Fruit fly (Drosophila melanogaster) whole organism, embryonic: ENCODE measurements around the gene RabGGTa.
A peak's percentile ranks its signal among the peaks of the same experiment; 100 is the strongest.

Experiments used
- Aef1 ChIP-seq: fragments of 200-800 bp; sonication (Bioruptor generic); IDR thresholded peaks from 3 replicates; pipeline ENCODE4 v1.3.6; 2022; ENCODE audit warnings: missing biosample characterization, missing genetic modification characterization
- CG10274 ChIP-seq: fragments of 200-800 bp; sonication (Bioruptor generic); optimal IDR thresholded peaks from 3 replicates; lab custom pipeline; 2017; ENCODE audit warnings: missing biosample characterization, mild to moderate bottlenecking, missing genetic modification characterization
- CG10654 ChIP-seq: fragments of 200-800 bp; sonication (Bioruptor generic); optimal IDR thresholded peaks from 2 replicates; lab custom pipeline; 2016; ENCODE audit warnings: missing biosample characterization, missing genetic modification characterization
- CG11695 ChIP-seq: fragments of 200-800 bp; sonication (Bioruptor generic); IDR thresholded peaks from 3 replicates; pipeline ENCODE4 v1.3.6; 2022; ENCODE audit warnings: missing biosample characterization, missing genetic modification characterization
- CG11723 ChIP-seq: fragments of 200-800 bp; sonication (Bioruptor generic); optimal IDR thresholded peaks from 2 replicates; lab custom pipeline; 2017; ENCODE audit warnings: missing biosample characterization, mild to moderate bottlenecking, missing genetic modification characterization
- CG13296 ChIP-seq: fragments of 200-800 bp; sonication (Bioruptor generic); optimal IDR thresholded peaks from 3 replicates; lab custom pipeline; 2018; ENCODE audit warnings: missing biosample characterization, mild to moderate bottlenecking, missing genetic modification characterization
- CG3065 ChIP-seq: fragments of 200-800 bp; sonication (Bioruptor generic); optimal IDR thresholded peaks from 2 replicates; lab custom pipeline; 2016; ENCODE audit warnings: missing biosample characterization, missing genetic modification characterization
- CG4707 ChIP-seq: fragments of 200-800 bp; sonication (Bioruptor generic); optimal IDR thresholded peaks from 2 replicates; lab custom pipeline; 2018; ENCODE audit warnings: missing biosample characterization, mild to moderate bottlenecking, missing genetic modification characterization, moderate library complexity
- CG5245 ChIP-seq: fragments of 200-800 bp; sonication (Bioruptor generic); optimal IDR thresholded peaks from 3 replicates; lab custom pipeline; 2016; ENCODE audit warnings: missing biosample characterization, missing genetic modification characterization
- CG6791 ChIP-seq: fragments of 200-800 bp; sonication (Bioruptor generic); IDR thresholded peaks from 3 replicates; pipeline ENCODE4 v1.3.6; 2022; ENCODE audit warnings: missing biosample characterization, missing genetic modification characterization; ENCODE audit not compliant: partially characterized antibody
- CG7839 ChIP-seq: fragments of 200-800 bp; sonication (Bioruptor generic); optimal IDR thresholded peaks from 3 replicates; lab custom pipeline; 2018; ENCODE audit warnings: missing biosample characterization, mild to moderate bottlenecking, missing genetic modification characterization, moderate library complexity
- CG7928 ChIP-seq: fragments of 200-800 bp; sonication (Bioruptor generic); optimal IDR thresholded peaks from 2 replicates; lab custom pipeline; 2017; ENCODE audit warnings: missing biosample characterization, mild to moderate bottlenecking, missing genetic modification characterization
- CG8290 ChIP-seq, 3 experiments: fragments of 200-800 bp; sonication (Bioruptor generic); optimal IDR thresholded peaks; 2 replicates each; lab custom pipeline; 2016 to 2019; ENCODE audit warnings: missing biosample characterization in 3 of 3, missing genetic modification characterization in 3 of 3, mild to moderate bottlenecking in 2 of 3, moderate library complexity in 1 of 3
- CG8765 ChIP-seq: fragments of 200-800 bp; sonication (Bioruptor generic); IDR thresholded peaks from 2 replicates; pipeline ENCODE4 v1.3.6; 2022; ENCODE audit warnings: missing biosample characterization, missing genetic modification characterization
- CG9876 ChIP-seq: fragments of 200-800 bp; sonication (Bioruptor generic); optimal IDR thresholded peaks from 2 replicates; lab custom pipeline; 2016; ENCODE audit warnings: missing biosample characterization, missing genetic modification characterization
- CG9932 ChIP-seq: fragments of 200-800 bp; sonication (Bioruptor generic); IDR thresholded peaks from 2 replicates; pipeline ENCODE4 v1.3.6; 2022; ENCODE audit warnings: missing biosample characterization, missing genetic modification characterization
- D19A ChIP-seq: fragments of 200-800 bp; optimal IDR thresholded peaks from 3 replicates; lab custom pipeline; 2019; ENCODE audit warnings: missing biosample characterization, mild to moderate bottlenecking, missing genetic modification characterization, moderate library complexity
- D19B ChIP-seq: fragments of 200-800 bp; sonication (Bioruptor generic); optimal IDR thresholded peaks from 2 replicates; lab custom pipeline; 2017; ENCODE audit warnings: missing biosample characterization, mild to moderate bottlenecking, missing genetic modification characterization
- Ets65A ChIP-seq: fragments of 200-800 bp; sonication (Bioruptor generic); peaks from one replicate; lab custom pipeline; 2016; ENCODE audit warnings: missing biosample characterization, missing genetic modification characterization
- GATAe ChIP-seq: fragments of 200-800 bp; sonication (Bioruptor generic); conservative IDR thresholded peaks from 2 replicates; pipeline ENCODE4 v1.3.6; 2022; ENCODE audit warnings: missing biosample characterization, missing genetic modification characterization
- Gug ChIP-seq: fragments of 200-800 bp; sonication (Bioruptor generic); IDR thresholded peaks from 4 replicates; pipeline ENCODE4 v1.3.6; 2022; ENCODE audit warnings: missing biosample characterization, missing genetic modification characterization
- H15 ChIP-seq: fragments of 200-800 bp; sonication (Bioruptor generic); IDR thresholded peaks from 3 replicates; pipeline ENCODE4 v1.3.6; 2022; ENCODE audit warnings: missing biosample characterization, missing genetic modification characterization
- Hand ChIP-seq: fragments of 200-800 bp; sonication (Bioruptor generic); optimal IDR thresholded peaks from 2 replicates; lab custom pipeline; 2017; ENCODE audit warnings: mild to moderate bottlenecking, missing biosample characterization, missing genetic modification reagents, missing genetic modification characterization
- HmgZ ChIP-seq: fragments of 200-800 bp; sonication (Bioruptor generic); optimal IDR thresholded peaks from 2 replicates; lab custom pipeline; 2018; ENCODE audit warnings: missing biosample characterization, mild to moderate bottlenecking, missing genetic modification characterization
- Lpt ChIP-seq: fragments of >200 bp; optimal IDR thresholded peaks from 2 replicates; lab custom pipeline; 2018; ENCODE audit warnings: missing biosample characterization, missing genetic modification characterization
- Med ChIP-seq: fragments of 200-800 bp; sonication (Bioruptor generic); peaks from one replicate; lab custom pipeline; 2016; ENCODE audit warnings: missing biosample characterization, missing genetic modification characterization, mild to moderate bottlenecking, inconsistent platforms, moderate library complexity
- NK7.1 ChIP-seq: fragments of 200-800 bp; sonication (Bioruptor generic); optimal IDR thresholded peaks from 3 replicates; lab custom pipeline; 2016; ENCODE audit warnings: missing biosample characterization, missing genetic modification characterization
- Rfx ChIP-seq: fragments of 200-800 bp; sonication (Bioruptor generic); IDR thresholded peaks from 2 replicates; pipeline ENCODE4 v1.3.6; 2022; ENCODE audit warnings: missing biosample characterization, missing genetic modification characterization
- Scr ChIP-seq: fragments of 200-800 bp; sonication (Bioruptor generic); IDR thresholded peaks from 2 replicates; pipeline ENCODE4 v1.3.6; 2022; ENCODE audit warnings: missing biosample characterization, missing genetic modification characterization; ENCODE audit not compliant: partially characterized antibody
- Xbp1 ChIP-seq: fragments of 200-800 bp; sonication (Bioruptor generic); optimal IDR thresholded peaks from 3 replicates; lab custom pipeline; 2016; ENCODE audit warnings: missing biosample characterization, mild to moderate bottlenecking, missing genetic modification characterization
- ara ChIP-seq: fragments of 200-800 bp; sonication (Bioruptor generic); IDR thresholded peaks from 2 replicates; pipeline ENCODE4 v1.3.6; 2022; ENCODE audit warnings: missing biosample characterization, missing genetic modification characterization
- ash1 ChIP-seq: fragments of 200-800 bp; sonication (Bioruptor generic); optimal IDR thresholded peaks from 2 replicates; lab custom pipeline; 2018; ENCODE audit warnings: missing biosample characterization, mild to moderate bottlenecking, missing genetic modification characterization
- ato ChIP-seq: fragments of 200-800 bp; sonication (Bioruptor generic); IDR thresholded peaks from 2 replicates; pipeline ENCODE4 v1.3.6; 2022; ENCODE audit warnings: missing biosample characterization, missing genetic modification characterization; ENCODE audit not compliant: partially characterized antibody
- bbx ChIP-seq: fragments of 200-800 bp; sonication (Bioruptor generic); IDR thresholded peaks from 2 replicates; pipeline ENCODE4 v1.3.6; 2022; ENCODE audit warnings: missing biosample characterization, missing genetic modification characterization; ENCODE audit not compliant: partially characterized antibody
- chm ChIP-seq: fragments of 200-800 bp; sonication (Bioruptor generic); IDR thresholded peaks from 2 replicates; pipeline ENCODE4 v1.3.6; 2022; ENCODE audit warnings: missing biosample characterization, missing genetic modification characterization
- crol ChIP-seq: fragments of 200-800 bp; sonication (Bioruptor generic); IDR thresholded peaks from 2 replicates; pipeline ENCODE4 v1.3.6; 2022; ENCODE audit warnings: missing biosample characterization, missing genetic modification characterization
- danr ChIP-seq: fragments of 200-800 bp; sonication (Bioruptor generic); IDR thresholded peaks from 2 replicates; pipeline ENCODE4 v1.3.6; 2022; ENCODE audit warnings: missing biosample characterization, missing genetic modification characterization
- dmrt11E ChIP-seq: fragments of 200-800 bp; sonication (Bioruptor generic); optimal IDR thresholded peaks from 3 replicates; lab custom pipeline; 2018; ENCODE audit warnings: missing biosample characterization, mild to moderate bottlenecking, missing genetic modification characterization, moderate library complexity
- eve ChIP-seq, 2 experiments: fragments of >200 bp; optimal IDR thresholded peaks; 2 replicates each; lab custom pipeline; 2017; ENCODE audit warnings: missing biosample characterization in 2 of 2, missing genetic modification characterization in 2 of 2
- fd64A ChIP-seq: fragments of 200-800 bp; sonication (Bioruptor generic); optimal IDR thresholded peaks from 3 replicates; lab custom pipeline; 2018; ENCODE audit warnings: missing biosample characterization, mild to moderate bottlenecking, missing genetic modification characterization
- gem ChIP-seq: fragments of 200-800 bp; sonication (Bioruptor generic); optimal IDR thresholded peaks from 2 replicates; lab custom pipeline; 2019; ENCODE audit warnings: missing biosample characterization, mild to moderate bottlenecking, missing genetic modification characterization, moderate library complexity
- grau ChIP-seq: fragments of 200-800 bp; optimal IDR thresholded peaks from 3 replicates; lab custom pipeline; 2019; ENCODE audit warnings: missing biosample characterization, mild to moderate bottlenecking, missing genetic modification characterization, moderate library complexity
- kah ChIP-seq: fragments of 200-800 bp; sonication (Bioruptor generic); optimal IDR thresholded peaks from 2 replicates; lab custom pipeline; 2018; ENCODE audit warnings: missing biosample characterization, mild to moderate bottlenecking, missing genetic modification characterization
- klu ChIP-seq: fragments of 200-800 bp; sonication (Bioruptor generic); IDR thresholded peaks from 2 replicates; pipeline ENCODE4 v1.3.6; 2022; ENCODE audit warnings: missing biosample characterization, missing genetic modification characterization
- nerfin-2 ChIP-seq: fragments of 200-800 bp; sonication (Bioruptor generic); IDR thresholded peaks from 2 replicates; pipeline ENCODE4 v1.3.6; 2022; ENCODE audit warnings: missing biosample characterization, missing genetic modification characterization; ENCODE audit not compliant: partially characterized antibody
- onecut ChIP-seq: fragments of 200-800 bp; sonication (Bioruptor generic); IDR thresholded peaks from 2 replicates; pipeline ENCODE4 v1.3.6; 2022; ENCODE audit warnings: missing biosample characterization, missing genetic modification characterization
- pros ChIP-seq: fragments of 200-800 bp; sonication (Bioruptor generic); optimal IDR thresholded peaks from 3 replicates; lab custom pipeline; 2019; ENCODE audit warnings: missing biosample characterization, mild to moderate bottlenecking, missing genetic modification characterization, moderate library complexity
- trem ChIP-seq: fragments of 200-800 bp; optimal IDR thresholded peaks from 3 replicates; lab custom pipeline; 2019; ENCODE audit warnings: missing biosample characterization, mild to moderate bottlenecking, missing genetic modification characterization, moderate library complexity
- wek ChIP-seq: fragments of 200-800 bp; sonication (Bioruptor generic); optimal IDR thresholded peaks from 3 replicates; lab custom pipeline; 2018; ENCODE audit warnings: missing biosample characterization, mild to moderate bottlenecking, missing genetic modification characterization, moderate library complexity

The RabGGTa gene

DNA sequence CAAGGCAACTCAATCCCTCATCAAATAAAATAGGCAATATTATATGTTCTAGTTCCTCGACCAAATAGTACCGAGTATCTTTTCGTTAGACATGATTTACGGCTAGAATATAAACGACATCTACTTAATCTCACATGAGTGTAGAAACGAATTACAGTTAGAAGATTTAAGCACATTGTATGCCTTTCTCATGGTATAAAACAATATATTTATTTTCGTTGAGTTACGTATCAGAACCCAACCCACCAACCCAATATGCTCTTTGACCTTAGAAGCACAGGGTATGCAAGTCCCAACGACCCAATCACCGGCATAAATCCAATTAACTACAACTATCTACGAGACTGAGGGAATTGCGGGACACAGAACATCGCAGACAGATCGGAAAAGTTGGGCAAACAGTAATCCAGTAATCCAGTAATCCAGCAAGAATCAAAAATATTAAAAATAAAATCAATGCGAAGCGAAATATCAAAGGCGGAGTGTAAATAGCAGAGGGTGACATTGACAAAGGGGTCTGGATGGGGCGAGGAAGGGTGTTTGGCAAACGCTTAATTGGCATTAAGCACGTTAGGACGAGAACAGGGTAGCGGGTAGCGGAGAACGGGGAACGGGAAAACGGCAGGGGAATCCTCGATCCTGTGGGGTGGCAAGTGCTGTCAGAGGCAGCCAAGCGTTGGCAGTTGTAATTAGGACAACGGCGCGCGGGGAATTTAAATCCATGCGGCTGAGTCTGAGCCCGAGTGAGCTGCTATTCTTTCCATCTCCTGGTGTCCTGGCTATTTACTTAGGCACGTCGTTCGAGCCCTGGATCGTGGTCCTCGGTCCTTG lies 5.4 kb upstream of the RabGGTa start (continued):
- TF ChIP-seq Med = peak; percentile 66
- TF ChIP-seq danr = no peak
- peak; percentile 78 for TF ChIP-seq crol
- TF ChIP-seq CG8290 (GFP tag; optimal IDR thresholded peaks at IDR 0.05; lab: Kevin White, UChicago) = no peak
- TF ChIP-seq CG8290 (tag; optimal IDR thresholded peaks at IDR 0.05; lab: Kevin White, UChicago) = no peak
- peak; percentile 53; the same call in 1 of the 2 replicates for TF ChIP-seq CG8765 (GFP tag; lab: Robert Waterston, UW)
- TF ChIP-seq Xbp1 (GFP tag; lab: Kevin White, UChicago) = peak; percentile 12
- TF ChIP-seq dmrt11E (tag; lab: Kevin White, UChicago) = peak; percentile 50
- no peak for TF ChIP-seq CG10274 (GFP tag; lab: Kevin White, UChicago)
- no peak for TF ChIP-seq Gug (GFP tag; lab: Robert Waterston, UW)
- no peak for TF ChIP-seq wek
- TF ChIP-seq D19B = peak; percentile 81
- TF ChIP-seq Lpt (GFP tag; lab: Kevin White, UChicago) = no peak
- TF ChIP-seq Hand (GFP tag; lab: Kevin White, UChicago) = no peak
- peak; percentile 13 for TF ChIP-seq D19A (tag; lab: Kevin White, UChicago)
- no peak for TF ChIP-seq CG5245
- TF ChIP-seq bbx (GFP tag; lab: Robert Waterston, UW) = no peak
- TF ChIP-seq CG3065 (GFP tag; lab: Kevin White, UChicago) = no peak
- peak in 1 of 2 experiments; percentile 67 for TF ChIP-seq eve (GFP tag; optimal IDR thresholded peaks at IDR 0.05; lab: Kevin White, UChicago)
- peak; percentile 39 for TF ChIP-seq onecut (GFP tag; lab: Robert Waterston, UW)
- TF ChIP-seq CG4707 (GFP tag; lab: Kevin White, UChicago) = no peak
- no peak for TF ChIP-seq NK7.1 (GFP tag; lab: Kevin White, UChicago)
- peak; percentile 91 for TF ChIP-seq pros (GFP tag; lab: Kevin White, UChicago)
- no peak for TF ChIP-seq CG7928
- 0 out of 2 replicates have a peak, but pooled peaks have one; percentile 20 for TF ChIP-seq chm (GFP tag; lab: Robert Waterston, UW)
- no peak for TF ChIP-seq klu
- no peak for TF ChIP-seq Rfx (GFP tag; lab: Robert Waterston, UW)
- no peak for TF ChIP-seq kah (GFP tag; lab: Kevin White, UChicago)
- no peak for TF ChIP-seq CG11695 (GFP tag; lab: Robert Waterston, UW)
- TF ChIP-seq Ets65A = peak; percentile 61
- TF ChIP-seq gem (tag; lab: Kevin White, UChicago) = peak; percentile 43
- no peak for TF ChIP-seq ara (GFP tag; lab: Robert Waterston, UW)
- no peak for TF ChIP-seq CG9876 (GFP tag; lab: Kevin White, UChicago)
- no peak for TF ChIP-seq GATAe
- TF ChIP-seq Scr (GFP tag; lab: Robert Waterston, UW) = no peak
- no peak for TF ChIP-seq H15 (GFP tag; lab: Robert Waterston, UW)
- TF ChIP-seq Aef1 (GFP tag; lab: Robert Waterston, UW) = no peak
- TF ChIP-seq HmgZ = no peak
- TF ChIP-seq trem (tag; lab: Kevin White, UChicago) = peak; percentile 21
- TF ChIP-seq ato (GFP tag; lab: Robert Waterston, UW) = no peak
- TF ChIP-seq CG11723 (GFP tag; lab: Kevin White, UChicago) = no peak
- TF ChIP-seq CG6791 (GFP tag; lab: Robert Waterston, UW) = no peak
- TF ChIP-seq CG7839 (tag; lab: Kevin White, UChicago) = peak; percentile 37
- TF ChIP-seq grau = peak; percentile 9
- TF ChIP-seq ash1 (GFP tag; lab: Kevin White, UChicago) = no peak
- TF ChIP-seq CG10654 (GFP tag; lab: Kevin White, UChicago) = no peak
- no peak for TF ChIP-seq fd64A (GFP tag; lab: Kevin White, UChicago)
- TF ChIP-seq nerfin-2 (GFP tag; lab: Robert Waterston, UW) = no peak
- no peak for TF ChIP-seq CG13296 (GFP tag; lab: Kevin White, UChicago)
- TF ChIP-seq CG9932 (GFP tag; lab: Robert Waterston, UW) = no peak
